Worm (Caenorhabditis elegans) whole organism, early embryonic: ENCODE data around the gene hpo-38.

Experiments
- B0310.2 ChIP-seq: sonication (generic microtip); optimal IDR thresholded peaks from 2 replicates; lab custom pipeline; 2016; ENCODE audit warnings: mild to moderate bottlenecking, missing genetic modification characterization, missing compliant biosample characterization
- F13C5.2 ChIP-seq: sonication (generic microtip); optimal IDR thresholded peaks from 2 replicates; lab custom pipeline; 2017; ENCODE audit warnings: mild to moderate bottlenecking, missing genetic modification characterization, inconsistent platforms, missing compliant biosample characterization
- aly-1 ChIP-seq: sonication (generic microtip); optimal IDR thresholded peaks from 2 replicates; lab custom pipeline; 2016; ENCODE audit warnings: missing genetic modification characterization, missing compliant biosample characterization
- ama-1 ChIP-seq: fragments of 150-350 bp; optimal IDR thresholded peaks from 2 replicates; lab custom pipeline; 2014
- ceh-13 ChIP-seq: fragments of 200-800 bp; sonication (Bioruptor generic); optimal IDR thresholded peaks from 2 replicates; lab custom pipeline; 2018; ENCODE audit warnings: mild to moderate bottlenecking, missing genetic modification characterization, missing compliant biosample characterization
- ceh-36 ChIP-seq: sonication (generic microtip); optimal IDR thresholded peaks from 2 replicates; lab custom pipeline; 2016; ENCODE audit warnings: missing genetic modification characterization, inconsistent platforms, missing compliant biosample characterization
- ets-7 ChIP-seq: sonication (generic microtip); optimal IDR thresholded peaks from 2 replicates; lab custom pipeline; 2016; ENCODE audit warnings: missing genotype, missing genetic modification characterization, missing compliant biosample characterization
- flt-1 ChIP-seq: fragments of 200-800 bp; sonication (Bioruptor generic); IDR thresholded peaks from 2 replicates; pipeline ENCODE4 v1.3.6; 2022; ENCODE audit warnings: missing genetic modification characterization, missing compliant biosample characterization
- hmbx-1 ChIP-seq: sonication (generic microtip); optimal IDR thresholded peaks from 2 replicates; lab custom pipeline; 2016; ENCODE audit warnings: mild to moderate bottlenecking, missing genetic modification characterization, missing compliant biosample characterization
- hmg-4 ChIP-seq: fragments of 200-800 bp; sonication (Bioruptor generic); optimal IDR thresholded peaks from 2 replicates; lab custom pipeline; 2018; ENCODE audit warnings: mild to moderate bottlenecking, missing genetic modification characterization, missing compliant biosample characterization
- hnd-1 ChIP-seq: sonication (generic microtip); optimal IDR thresholded peaks from 2 replicates; lab custom pipeline; 2016; ENCODE audit warnings: missing genetic modification characterization, missing compliant biosample characterization
- pes-1 ChIP-seq: fragments of 200-800 bp; sonication (Bioruptor generic); IDR thresholded peaks from 2 replicates; pipeline ENCODE4 v1.3.6; 2022; ENCODE audit warnings: missing genetic modification reagents, missing genetic modification characterization, missing compliant biosample characterization
- scrt-1 ChIP-seq: fragments of 200-800 bp; sonication (Bioruptor generic); IDR thresholded peaks from 2 replicates; pipeline ENCODE4 v1.3.6; 2022; ENCODE audit warnings: missing genetic modification characterization, missing compliant biosample characterization
- sea-1 ChIP-seq: fragments of 200-800 bp; sonication (Bioruptor generic); conservative IDR thresholded peaks from 2 replicates; pipeline ENCODE4 v1.3.6; 2022; ENCODE audit warnings: missing genetic modification characterization, missing compliant biosample characterization
- tbx-11 ChIP-seq: fragments of 200-800 bp; sonication (Bioruptor generic); IDR thresholded peaks from 2 replicates; pipeline ENCODE4 v1.3.6; 2022; ENCODE audit warnings: missing genetic modification characterization, missing compliant biosample characterization
- tbx-37 ChIP-seq: fragments of 200-800 bp; sonication (Bioruptor generic); conservative IDR thresholded peaks from 2 replicates; pipeline ENCODE4 v1.3.6; 2022; ENCODE audit warnings: missing genetic modification reagents, missing genetic modification characterization, missing compliant biosample characterization
- tra-4 ChIP-seq: sonication (generic microtip); optimal IDR thresholded peaks from 2 replicates; lab custom pipeline; 2017; ENCODE audit warnings: missing genetic modification characterization, missing compliant biosample characterization

Gene hpo-38

ce11 chrIII:211387-211786 is 18.8 kb upstream of the hpo-38 start:
- TF ChIP-seq tra-4 (tag; lab: Kevin White, UChicago) (no peak), B0310.2 (tag; lab: Kevin White, UChicago) (no peak), hnd-1 (tag; lab: Kevin White, UChicago) (no peak), scrt-1 (no peak), tbx-11 (no peak), flt-1 (GFP tag; lab: Robert Waterston, UW) (no peak), aly-1 (tag; lab: Kevin White, UChicago) (no peak), hmg-4 (GFP tag; lab: Kevin White, UChicago) (no peak), ceh-13 (GFP tag; lab: Kevin White, UChicago) (no peak), pes-1 (no peak), ama-1 (lab: Kevin White, UChicago) (no peak), hmbx-1 (tag; lab: Kevin White, UChicago) (no peak), tbx-37 (GFP tag; lab: Robert Waterston, UW) (no peak), sea-1 (GFP tag; lab: Robert Waterston, UW) (no peak), F13C5.2 (tag; lab: Kevin White, UChicago) (no peak), ceh-36 (tag; lab: Kevin White, UChicago) (no peak), ets-7 (tag; lab: Kevin White, UChicago) (no peak)

DNA sequence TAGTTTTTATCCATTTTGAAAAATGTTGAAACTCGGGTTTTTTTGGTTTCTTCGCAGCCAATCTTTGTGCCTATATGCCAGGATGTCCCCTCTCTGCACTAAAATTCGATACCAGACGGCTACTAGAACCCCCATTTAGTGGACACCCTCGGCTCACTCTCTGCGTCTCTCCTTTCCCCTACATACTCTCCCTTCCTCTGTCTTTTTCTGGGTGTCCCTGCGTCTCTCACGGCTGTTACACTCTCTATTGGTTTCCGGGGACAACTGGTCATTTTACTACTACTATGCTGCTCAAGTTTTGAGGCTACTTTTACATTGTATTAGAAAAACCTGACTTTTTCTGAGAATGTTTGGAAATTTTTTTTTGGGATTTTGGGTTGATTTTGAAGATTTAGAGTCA is 9.9 kb upstream of the hpo-38 start:
- TF ChIP-seq hmg-4 (GFP tag; lab: Kevin White, UChicago): no peak
- no peak for TF ChIP-seq scrt-1
- TF ChIP-seq ama-1 (lab: Kevin White, UChicago): no peak
- no peak for TF ChIP-seq F13C5.2 (tag; lab: Kevin White, UChicago)
- no peak for TF ChIP-seq flt-1 (GFP tag; lab: Robert Waterston, UW)
- no peak for TF ChIP-seq pes-1
- no peak for TF ChIP-seq hmbx-1 (tag; lab: Kevin White, UChicago)

- TF ChIP-seq tbx-11 (no peak), hnd-1 (tag; lab: Kevin White, UChicago) (no peak), ceh-13 (GFP tag; lab: Kevin White, UChicago) (no peak), scrt-1 (no peak), hmbx-1 (tag; lab: Kevin White, UChicago) (no peak), B0310.2 (tag; lab: Kevin White, UChicago) (no peak), sea-1 (GFP tag; lab: Robert Waterston, UW) (no peak)
Observed at ce11 chrIII:222508-222907, 7.7 kb upstream of the hpo-38 start.

ce11 chrIII:227033-227432 is 3.2 kb upstream of the hpo-38 start:
- TF ChIP-seq F13C5.2 (tag; lab: Kevin White, UChicago): no peak
- TF ChIP-seq sea-1 (GFP tag; lab: Robert Waterston, UW): no peak
- peak; percentile 45; the same call in 1 of the 2 replicates for TF ChIP-seq pes-1
- TF ChIP-seq ama-1 (lab: Kevin White, UChicago): no peak
- no peak for TF ChIP-seq hmbx-1 (tag; lab: Kevin White, UChicago)

DNA sequence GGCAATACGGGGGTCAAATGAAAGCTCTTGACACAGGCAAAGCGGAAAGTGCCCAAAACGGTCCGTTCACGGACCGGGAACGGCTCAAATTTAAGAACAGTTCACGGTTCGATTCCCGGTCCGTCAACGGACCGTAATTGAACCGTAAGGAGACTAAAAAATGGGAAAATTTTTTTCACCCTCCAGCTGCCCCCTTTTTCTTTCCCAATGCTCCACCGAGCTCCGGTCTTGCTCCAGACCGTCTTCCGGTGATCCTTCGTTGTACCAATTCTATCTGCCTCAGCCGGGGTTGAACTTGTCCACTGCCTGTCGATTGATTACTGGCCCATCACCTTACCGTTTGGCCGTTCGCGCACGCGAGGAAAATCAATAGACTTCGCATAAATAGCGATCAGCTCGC is 2.7 kb downstream of the hpo-38 start:
- TF ChIP-seq pes-1: 0 out of 2 replicates have a peak, but pooled peaks have one; percentile 23
- peak; percentile 21; the same call in 1 of the 2 replicates for TF ChIP-seq scrt-1

ce11 chrIII:235115-235514 is 4.9 kb downstream of the hpo-38 start:
- TF ChIP-seq ceh-36 (tag; lab: Kevin White, UChicago) (no peak), hmbx-1 (tag; lab: Kevin White, UChicago) (no peak), ama-1 (lab: Kevin White, UChicago) (peak; percentile 55), F13C5.2 (tag; lab: Kevin White, UChicago) (peak; percentile 76), tbx-37 (GFP tag; lab: Robert Waterston, UW) (no peak), pes-1 (0 out of 2 replicates have a peak, but pooled peaks have one; percentile 28), hmg-4 (GFP tag; lab: Kevin White, UChicago) (no peak)

DNA sequence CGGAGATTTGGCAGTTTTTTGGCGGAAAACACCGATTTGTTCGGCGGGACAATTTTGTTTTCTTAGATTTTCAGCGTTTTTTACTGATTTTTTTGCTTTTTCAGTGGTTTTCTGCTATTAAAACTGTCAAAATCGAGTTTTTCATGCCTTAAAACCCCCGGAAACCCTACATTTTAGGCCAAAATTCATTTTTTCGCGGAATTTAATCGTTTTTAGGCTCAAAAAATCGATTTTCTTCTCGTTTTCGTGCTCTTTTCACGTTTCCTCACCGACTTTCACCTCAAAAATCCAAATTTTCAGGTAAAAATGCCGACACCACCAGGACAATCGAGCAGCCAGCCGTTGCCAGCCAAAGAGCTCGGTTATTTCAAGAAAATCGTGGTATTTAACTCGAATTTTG is 5.3 kb downstream of the hpo-38 start, which contains the start of gene hpo-29:
hpo-29 (plus strand) TSS at position 301 of the 400 bp plus-strand sequence.
- TF ChIP-seq sea-1 (GFP tag; lab: Robert Waterston, UW) (no peak), tbx-11 (no peak), aly-1 (tag; lab: Kevin White, UChicago) (no peak), tbx-37 (GFP tag; lab: Robert Waterston, UW) (no peak), ceh-13 (GFP tag; lab: Kevin White, UChicago) (no peak), B0310.2 (tag; lab: Kevin White, UChicago) (no peak), ceh-36 (tag; lab: Kevin White, UChicago) (no peak), hmbx-1 (tag; lab: Kevin White, UChicago) (no peak), F13C5.2 (tag; lab: Kevin White, UChicago) (no peak), ets-7 (tag; lab: Kevin White, UChicago) (no peak), scrt-1 (no peak), flt-1 (GFP tag; lab: Robert Waterston, UW) (no peak), hnd-1 (tag; lab: Kevin White, UChicago) (no peak), pes-1 (no peak), ama-1 (lab: Kevin White, UChicago) (no peak), hmg-4 (GFP tag; lab: Kevin White, UChicago) (no peak), tra-4 (tag; lab: Kevin White, UChicago) (no peak)

ce11 chrIII:251410-251809 is 21.2 kb downstream of the hpo-38 start:
- TF ChIP-seq sea-1 (GFP tag; lab: Robert Waterston, UW) (no peak), aly-1 (tag; lab: Kevin White, UChicago) (no peak), ama-1 (lab: Kevin White, UChicago) (no peak), ceh-36 (tag; lab: Kevin White, UChicago) (no peak), hnd-1 (tag; lab: Kevin White, UChicago) (no peak), tbx-37 (GFP tag; lab: Robert Waterston, UW) (no peak), tra-4 (tag; lab: Kevin White, UChicago) (no peak)
